Fruit fly (Drosophila melanogaster) whole organism, adult: ENCODE data around the gene Vha16-3.

ENCODE experiments used
- CG12768 ChIP-seq: fragments of 200-800 bp; sonication (Bioruptor generic); optimal IDR thresholded peaks from 2 replicates; lab custom pipeline; 2017; ENCODE audit warnings: missing biosample characterization, missing genetic modification characterization, mild to moderate bottlenecking, moderate library complexity, missing genetic modification reagents
- CG7045 ChIP-seq: fragments of 200-800 bp; sonication (Bioruptor generic); optimal IDR thresholded peaks from 2 replicates; lab custom pipeline; 2017; ENCODE audit warnings: missing biosample characterization, mild to moderate bottlenecking, missing genetic modification characterization
- Crg-1 ChIP-seq: fragments of 200-800 bp; sonication (Bioruptor generic); optimal IDR thresholded peaks from 2 replicates; lab custom pipeline; 2016; ENCODE audit warnings: missing biosample characterization, missing genetic modification characterization
- Mnt ChIP-seq: fragments of 200-800 bp; sonication (Bioruptor generic); optimal IDR thresholded peaks from 2 replicates; lab custom pipeline; 2016; ENCODE audit warnings: missing biosample characterization, mild to moderate bottlenecking, missing genetic modification characterization
- bab1 ChIP-seq: fragments of 200-800 bp; sonication (Bioruptor generic); optimal IDR thresholded peaks from 3 replicates; lab custom pipeline; 2019; ENCODE audit warnings: missing biosample characterization, mild to moderate bottlenecking, missing genetic modification characterization, moderate library complexity
- cnc ChIP-seq, 2 experiments: fragments of >200 bp; optimal IDR thresholded peaks; 2 replicates each; lab custom pipeline; 2017
- kay ChIP-seq: fragments of 200-800 bp; sonication (Bioruptor generic); peaks from one replicate; lab custom pipeline; 2016; ENCODE audit warnings: missing biosample characterization, missing genetic modification characterization, borderline replicate concordance
- tj ChIP-seq: fragments of 200-800 bp; sonication (Bioruptor generic); optimal IDR thresholded peaks from 3 replicates; lab custom pipeline; 2017; ENCODE audit warnings: missing biosample characterization, mild to moderate bottlenecking, missing genetic modification characterization, moderate library complexity

dm6 chr3L:11516229-11516628 lies 43.1 kb downstream of the Vha16-3 start:
- no peak for TF ChIP-seq CG12768
- TF ChIP-seq CG7045 (GFP tag; lab: Kevin White, UChicago): no peak
- no peak for TF ChIP-seq kay
- TF ChIP-seq Crg-1 (GFP tag; lab: Kevin White, UChicago): no peak
- no peak for TF ChIP-seq Mnt
- TF ChIP-seq cnc (optimal IDR thresholded peaks at IDR 0.05; lab: Kevin White, UChicago): no peak
- no peak for TF ChIP-seq bab1 (GFP tag; lab: Kevin White, UChicago)
- no peak for TF ChIP-seq tj (GFP tag; lab: Kevin White, UChicago)
